Fruit fly (Drosophila melanogaster): ENCODE results near the gene tal-AA.

DNA sequence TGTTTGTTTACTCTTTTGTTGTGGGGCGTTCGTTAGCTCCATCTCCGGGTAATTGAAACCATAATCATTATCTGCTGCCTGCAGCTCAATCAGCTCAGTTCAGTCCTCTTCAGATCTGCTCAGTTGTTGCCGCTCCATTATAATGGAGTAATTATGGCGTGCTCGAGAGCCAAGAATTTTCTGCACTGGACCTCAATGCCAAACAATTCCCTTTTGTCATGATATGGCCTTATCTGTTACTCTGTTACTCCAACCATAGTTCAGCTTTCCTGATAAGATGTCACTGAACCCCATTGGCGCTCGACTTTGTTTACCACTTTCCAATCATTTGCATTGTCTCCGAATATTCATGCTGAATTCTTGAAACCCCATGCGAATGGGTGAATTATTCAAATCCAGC lies 22.1 kb upstream of the tal-AA start:
- TF ChIP-seq HLH4C (GFP tag; IDR thresholded peaks at IDR 0.05; ENCODE audit: partially characterized antibody) (no peak), CG10147 (GFP tag; optimal IDR thresholded peaks at IDR 0.05) (no peak), ap (GFP tag; IDR thresholded peaks at IDR 0.05) (no peak), ken (GFP tag; IDR thresholded peaks at IDR 0.05) (no peak), CG14710 (tag; optimal IDR thresholded peaks at IDR 0.05) (no peak), CG3726 (GFP tag; IDR thresholded peaks at IDR 0.05) (no peak)
